Worm (Caenorhabditis elegans) whole organism, midembryonic: Measurements from ENCODE around the gene fbxb-106.

Source experiments
- T22C8.4 ChIP-seq: fragments of 200-800 bp; sonication (Bioruptor generic); IDR thresholded peaks from 2 replicates; pipeline ENCODE4 v1.3.6; 2022; ENCODE audit warnings: missing genetic modification characterization, missing compliant biosample characterization
- cog-1 ChIP-seq: sonication (generic microtip); optimal IDR thresholded peaks from 2 replicates; lab custom pipeline; 2016; ENCODE audit warnings: missing genetic modification characterization, missing compliant biosample characterization
- flt-1 ChIP-seq: fragments of 200-800 bp; sonication (Bioruptor generic); IDR thresholded peaks from 2 replicates; pipeline ENCODE4 v1.3.6; 2022; ENCODE audit warnings: missing genetic modification characterization, missing compliant biosample characterization
- klf-2 ChIP-seq: fragments of 200-800 bp; sonication (Bioruptor generic); conservative IDR thresholded peaks from 2 replicates; pipeline ENCODE4 v1.3.6; 2022; ENCODE audit warnings: missing genetic modification reagents, missing genetic modification characterization, missing compliant biosample characterization
- med-1 ChIP-seq: sonication (generic microtip); optimal IDR thresholded peaks from 2 replicates; lab custom pipeline; 2017; ENCODE audit warnings: missing genetic modification characterization, mild to moderate bottlenecking, missing compliant biosample characterization, antibody characterized with exemption, missing genetic modification reagents; ENCODE audit not compliant: insufficient read depth
- ref-1 ChIP-seq: fragments of 200-800 bp; sonication (Bioruptor generic); conservative IDR thresholded peaks from 2 replicates; pipeline ENCODE4 v1.3.6; 2022; ENCODE audit warnings: missing genetic modification reagents, missing genetic modification characterization, missing compliant biosample characterization
- tab-1 ChIP-seq: fragments of 200-800 bp; sonication (Bioruptor generic); IDR thresholded peaks from 2 replicates; pipeline ENCODE4 v1.3.6; 2022; ENCODE audit warnings: missing genetic modification characterization, missing compliant biosample characterization
- ztf-23 ChIP-seq: fragments of 200-800 bp; sonication (Bioruptor generic); IDR thresholded peaks from 2 replicates; pipeline ENCODE4 v1.3.6; 2022; ENCODE audit warnings: missing genetic modification reagents, missing genetic modification characterization, missing compliant biosample characterization
- ztf-29 ChIP-seq: fragments of 200-800 bp; sonication (Bioruptor generic); IDR thresholded peaks from 2 replicates; pipeline ENCODE4 v1.3.6; 2022; ENCODE audit warnings: missing genetic modification reagents, missing genetic modification characterization, missing compliant biosample characterization

The fbxb-106 gene

ce11 chrII:2772166-2772565, 10.0 kb downstream of the fbxb-106 start, which contains the start of gene sdz-10:
Gene sdz-10 (minus strand): TSS chrII:2772266.
- no peak for TF ChIP-seq T22C8.4 (GFP tag; lab: Robert Waterston, UW)
- TF ChIP-seq flt-1 (GFP tag; lab: Robert Waterston, UW), result no peak
- TF ChIP-seq cog-1, result no peak
- TF ChIP-seq med-1 (GFP tag; lab: Kevin White, UChicago), result no peak
- TF ChIP-seq ztf-29, result no peak
- TF ChIP-seq klf-2 (GFP tag; lab: Robert Waterston, UW), result no peak

DNA sequence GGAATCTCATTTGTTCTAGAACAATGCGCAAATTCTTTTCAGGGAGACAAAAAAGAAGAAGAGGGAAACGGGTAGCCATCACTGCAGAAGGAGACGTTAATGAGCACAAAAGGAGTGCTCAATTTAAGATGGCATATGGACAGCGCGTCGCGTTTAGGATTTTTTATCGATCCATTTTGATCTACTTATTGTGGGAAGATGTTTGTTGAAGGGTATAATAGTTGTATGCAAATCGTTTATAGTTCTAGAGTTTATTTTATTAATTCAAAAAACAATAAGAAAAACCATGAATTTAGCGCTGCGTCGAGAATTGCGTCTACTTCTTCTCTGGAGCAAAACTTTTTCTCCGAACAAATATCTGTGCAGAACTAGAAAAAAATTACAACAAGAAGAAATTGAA, 11.3 kb downstream of the fbxb-106 start, which contains the start of gene sdz-9:
TSS of gene sdz-9 (minus strand) at position 101 of the 400 bp plus-strand sequence.
- no peak for TF ChIP-seq T22C8.4 (GFP tag; lab: Robert Waterston, UW)
- no peak for TF ChIP-seq cog-1
- TF ChIP-seq ref-1 (GFP tag; lab: Robert Waterston, UW), result no peak
- no peak for TF ChIP-seq med-1 (GFP tag; lab: Kevin White, UChicago)
- no peak for TF ChIP-seq ztf-29
- TF ChIP-seq tab-1 (GFP tag; lab: Robert Waterston, UW), result no peak
- TF ChIP-seq klf-2 (GFP tag; lab: Robert Waterston, UW), result no peak
- no peak for TF ChIP-seq ztf-23 (GFP tag; lab: Robert Waterston, UW)
- TF ChIP-seq flt-1 (GFP tag; lab: Robert Waterston, UW), result no peak

DNA sequence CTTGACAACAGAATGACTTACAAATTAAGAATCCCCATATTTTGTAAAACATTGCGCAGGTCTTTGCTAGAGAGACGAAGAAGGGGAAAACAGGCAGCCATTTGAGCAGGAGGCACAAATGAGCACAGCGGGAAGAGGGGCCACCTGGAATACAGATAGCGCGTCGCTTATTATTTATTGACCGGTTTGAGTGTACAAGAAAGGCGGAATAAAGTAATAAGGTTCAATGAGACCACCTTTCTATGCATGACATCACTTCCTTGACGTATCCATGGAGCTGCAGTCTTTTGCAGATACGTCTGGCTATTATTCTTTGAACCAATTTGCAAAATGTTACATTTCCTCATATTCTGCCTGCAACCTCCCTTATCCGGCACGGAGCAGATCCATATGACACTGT, 12.7 kb downstream of the fbxb-106 start, which contains the start of gene fbxb-111:
TSS of gene fbxb-111 (minus strand) at position 101 of the 400 bp plus-strand sequence.
- no peak for TF ChIP-seq med-1 (GFP tag; lab: Kevin White, UChicago)
- no peak for TF ChIP-seq ztf-23 (GFP tag; lab: Robert Waterston, UW)
- TF ChIP-seq ref-1 (GFP tag; lab: Robert Waterston, UW), result no peak
- TF ChIP-seq flt-1 (GFP tag; lab: Robert Waterston, UW), result no peak
- TF ChIP-seq T22C8.4 (GFP tag; lab: Robert Waterston, UW), result no peak
- no peak for TF ChIP-seq ztf-29
- TF ChIP-seq klf-2 (GFP tag; lab: Robert Waterston, UW), result no peak
- no peak for TF ChIP-seq tab-1 (GFP tag; lab: Robert Waterston, UW)
- TF ChIP-seq cog-1, result no peak

DNA sequence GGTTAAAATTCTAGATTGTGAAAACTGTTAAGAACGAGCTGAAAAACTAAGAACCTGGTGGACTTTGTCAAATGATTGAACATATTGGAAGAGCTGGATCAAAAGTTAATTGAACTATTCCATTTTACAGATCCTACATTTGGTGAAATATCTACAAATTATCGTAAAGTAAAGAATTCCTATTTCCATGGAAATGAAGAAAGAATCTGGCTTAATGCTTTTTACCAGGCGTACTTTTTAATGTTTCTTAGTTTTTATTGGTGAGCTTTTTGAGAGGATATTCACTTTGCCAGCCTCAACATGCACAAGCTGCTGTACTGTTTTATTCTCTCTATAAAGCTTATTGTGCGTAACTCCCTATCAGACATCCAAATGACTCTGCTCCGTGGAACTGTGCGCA, 15.6 kb downstream of the fbxb-106 start, which contains the start of gene F08D12.4:
TSS of gene F08D12.4 (plus strand) at position 301 of the 400 bp plus-strand sequence.
- no peak for TF ChIP-seq klf-2 (GFP tag; lab: Robert Waterston, UW)
- TF ChIP-seq T22C8.4 (GFP tag; lab: Robert Waterston, UW), result no peak
- TF ChIP-seq flt-1 (GFP tag; lab: Robert Waterston, UW), result no peak
- TF ChIP-seq tab-1 (GFP tag; lab: Robert Waterston, UW), result no peak
- no peak for TF ChIP-seq med-1 (GFP tag; lab: Kevin White, UChicago)
- no peak for TF ChIP-seq cog-1

DNA sequence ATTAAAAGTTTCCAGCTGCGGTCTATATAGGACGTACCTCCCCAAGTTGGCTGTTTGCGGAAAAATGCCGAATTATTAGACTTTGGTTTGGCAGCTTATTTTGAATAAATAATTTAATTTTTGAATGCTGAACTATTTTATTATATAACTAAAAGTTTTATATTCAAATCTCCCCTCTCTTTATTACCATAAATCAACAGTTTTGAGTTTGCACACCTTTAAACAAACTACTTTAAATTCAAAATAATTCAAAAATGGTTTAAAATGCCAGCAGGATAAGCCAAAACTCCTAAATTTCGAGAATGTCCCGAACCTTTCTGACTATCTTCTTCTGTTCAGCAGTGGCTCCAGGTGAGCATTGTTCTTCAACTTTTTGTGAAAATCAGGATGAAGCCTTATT, 17.0 kb downstream of the fbxb-106 start, which contains the start of gene F08D12.3:
TSS of gene F08D12.3 (plus strand) at position 301 of the 400 bp plus-strand sequence.
- TF ChIP-seq klf-2 (GFP tag; lab: Robert Waterston, UW) (no peak), T22C8.4 (GFP tag; lab: Robert Waterston, UW) (no peak), ztf-23 (GFP tag; lab: Robert Waterston, UW) (no peak), med-1 (GFP tag; lab: Kevin White, UChicago) (no peak), ref-1 (GFP tag; lab: Robert Waterston, UW) (no peak), tab-1 (GFP tag; lab: Robert Waterston, UW) (no peak), flt-1 (GFP tag; lab: Robert Waterston, UW) (no peak), cog-1 (no peak)

DNA sequence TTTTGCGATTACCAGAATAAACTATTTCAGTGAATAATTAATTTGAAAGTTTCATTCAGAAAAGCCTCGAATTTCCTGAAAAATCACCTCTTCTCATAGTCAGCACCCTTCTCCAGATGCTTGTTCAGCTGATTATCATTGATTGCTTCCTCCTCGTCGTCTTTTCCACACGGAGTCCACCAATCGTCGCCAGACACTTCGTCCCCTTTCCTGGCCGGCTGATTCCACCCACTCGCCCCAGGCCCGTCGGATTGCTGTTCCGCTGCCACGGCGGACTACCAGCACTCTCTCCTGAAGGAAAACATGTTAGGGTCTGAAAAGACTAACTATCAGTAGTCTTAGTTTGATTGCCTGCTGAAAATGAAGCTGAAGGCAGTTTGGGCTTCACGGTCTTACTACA, 18.6 kb downstream of the fbxb-106 start:
- TF ChIP-seq T22C8.4 (GFP tag; lab: Robert Waterston, UW) (no peak), klf-2 (GFP tag; lab: Robert Waterston, UW) (no peak), ztf-23 (GFP tag; lab: Robert Waterston, UW) (no peak), flt-1 (GFP tag; lab: Robert Waterston, UW) (no peak), ref-1 (GFP tag; lab: Robert Waterston, UW) (no peak), tab-1 (GFP tag; lab: Robert Waterston, UW) (no peak), cog-1 (no peak), med-1 (GFP tag; lab: Kevin White, UChicago) (no peak), ztf-29 (no peak)

DNA sequence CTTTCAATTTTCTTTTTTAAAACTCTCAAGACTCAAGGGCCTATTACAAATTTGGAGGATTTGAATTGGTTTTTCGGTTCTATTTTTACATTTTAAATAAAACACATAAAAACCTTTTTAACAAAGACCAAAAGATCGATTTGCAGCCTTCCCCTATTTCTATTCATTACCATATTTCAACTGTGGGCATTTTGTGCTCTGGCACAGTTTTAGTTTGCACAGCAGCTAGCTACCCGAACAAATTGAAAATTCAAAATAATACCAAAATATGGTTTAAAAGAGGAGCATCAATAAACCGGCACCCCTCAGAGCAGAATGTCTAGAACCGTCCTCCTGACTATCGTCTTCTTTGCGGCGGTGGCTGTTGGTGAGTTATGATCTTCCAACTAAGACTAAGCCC, 19.1 kb downstream of the fbxb-106 start, which contains the start of gene F08D12.2:
TSS of gene F08D12.2 (plus strand) at position 301 of the 400 bp plus-strand sequence.
- TF ChIP-seq ztf-29 (no peak), T22C8.4 (GFP tag; lab: Robert Waterston, UW) (no peak), klf-2 (GFP tag; lab: Robert Waterston, UW) (no peak), med-1 (GFP tag; lab: Kevin White, UChicago) (no peak), ref-1 (GFP tag; lab: Robert Waterston, UW) (no peak), tab-1 (GFP tag; lab: Robert Waterston, UW) (no peak), flt-1 (GFP tag; lab: Robert Waterston, UW) (no peak), ztf-23 (GFP tag; lab: Robert Waterston, UW) (no peak), cog-1 (no peak)

DNA sequence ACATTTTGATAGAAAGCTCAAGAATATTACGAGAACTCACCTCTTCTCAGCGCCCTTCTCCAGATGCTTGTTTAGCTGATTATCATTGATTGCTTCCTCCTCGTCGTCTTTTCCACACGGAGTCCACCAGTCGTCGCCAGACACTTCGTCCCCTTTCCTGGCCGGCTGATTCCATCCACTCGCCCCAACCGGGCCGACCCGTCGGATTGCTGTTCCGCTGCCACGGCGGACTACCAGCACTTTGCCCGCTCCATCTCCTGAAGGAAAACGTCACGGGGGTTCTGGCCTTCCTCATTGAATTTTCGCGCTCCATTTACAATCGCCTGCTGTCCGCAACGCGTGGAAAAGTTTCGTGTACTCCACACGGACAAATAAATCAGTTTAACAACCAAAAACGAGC, 21.2 kb downstream of the fbxb-106 start:
- no peak for TF ChIP-seq T22C8.4 (GFP tag; lab: Robert Waterston, UW)
- no peak for TF ChIP-seq tab-1 (GFP tag; lab: Robert Waterston, UW)
- no peak for TF ChIP-seq med-1 (GFP tag; lab: Kevin White, UChicago)
- no peak for TF ChIP-seq ref-1 (GFP tag; lab: Robert Waterston, UW)
- no peak for TF ChIP-seq ztf-29
- no peak for TF ChIP-seq flt-1 (GFP tag; lab: Robert Waterston, UW)
- TF ChIP-seq klf-2 (GFP tag; lab: Robert Waterston, UW), result no peak
- TF ChIP-seq cog-1, result no peak
- no peak for TF ChIP-seq ztf-23 (GFP tag; lab: Robert Waterston, UW)

DNA sequence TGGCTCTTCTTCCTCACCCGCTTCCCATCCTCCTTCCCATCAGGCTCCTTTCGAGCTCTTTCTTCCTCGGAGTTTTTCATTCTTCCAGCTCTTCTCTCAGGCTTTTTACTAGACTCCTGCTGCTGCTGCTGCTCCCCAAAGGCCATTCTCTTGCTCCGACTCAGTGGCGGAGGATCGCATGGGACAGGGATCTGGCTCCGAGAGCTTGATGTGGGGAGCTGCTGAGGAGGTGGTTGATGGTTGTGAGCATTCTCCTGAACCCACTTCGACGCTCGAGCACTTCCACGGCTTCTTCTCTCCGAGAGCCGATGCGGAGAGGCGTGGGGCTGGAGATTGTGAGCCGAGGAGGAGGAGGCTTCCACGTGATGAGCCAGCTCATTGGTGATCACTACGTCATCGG, 23.6 kb downstream of the fbxb-106 start:
- no peak for TF ChIP-seq med-1 (GFP tag; lab: Kevin White, UChicago)
- no peak for TF ChIP-seq T22C8.4 (GFP tag; lab: Robert Waterston, UW)
- TF ChIP-seq ztf-23 (GFP tag; lab: Robert Waterston, UW), result no peak
- no peak for TF ChIP-seq cog-1
- TF ChIP-seq flt-1 (GFP tag; lab: Robert Waterston, UW), result no peak
- no peak for TF ChIP-seq ref-1 (GFP tag; lab: Robert Waterston, UW)
- TF ChIP-seq klf-2 (GFP tag; lab: Robert Waterston, UW), result no peak
- no peak for TF ChIP-seq tab-1 (GFP tag; lab: Robert Waterston, UW)
- TF ChIP-seq ztf-29, result no peak
